Worm (Caenorhabditis elegans) whole organism, L3 larva: ENCODE measurements around the gene sra-34.

ENCODE experiments used
- R02D3.7 ChIP-seq: fragments of 150-350 bp; optimal IDR thresholded peaks from 2 replicates; lab custom pipeline; 2014; ENCODE audit warnings: missing biosample characterization, missing genetic modification characterization
- jun-1 ChIP-seq: fragments of 150-350 bp; optimal IDR thresholded peaks from 2 replicates; lab custom pipeline; 2014; ENCODE audit warnings: missing biosample characterization, missing genetic modification reagents, missing genetic modification characterization
- nhr-12 ChIP-seq: fragments of 150-350 bp; optimal IDR thresholded peaks from 2 replicates; lab custom pipeline; 2014; ENCODE audit warnings: missing biosample characterization, missing genetic modification characterization
- nhr-23 ChIP-seq: fragments of 150-350 bp; optimal IDR thresholded peaks from 2 replicates; lab custom pipeline; 2014; ENCODE audit warnings: missing biosample characterization, missing genetic modification reagents, missing genetic modification characterization
- skn-1 ChIP-seq: fragments of 150-350 bp; optimal IDR thresholded peaks from 2 replicates; lab custom pipeline; 2014; ENCODE audit warnings: missing biosample characterization, missing genetic modification characterization
- snpc-4 ChIP-seq: fragments of 150-350 bp; optimal IDR thresholded peaks from 2 replicates; lab custom pipeline; 2014; ENCODE audit warnings: missing biosample characterization, missing genetic modification characterization
- unc-62 ChIP-seq: fragments of 150-350 bp; sonication (generic microtip); optimal IDR thresholded peaks from 4 replicates; lab custom pipeline; 2014; ENCODE audit warnings: missing biosample characterization, missing genetic modification reagents, missing genetic modification characterization

- TF ChIP-seq R02D3.7, result no peak
- no peak for TF ChIP-seq nhr-23 (tag; lab: Kevin White, UChicago)
- no peak for TF ChIP-seq skn-1 (tag; lab: Kevin White, UChicago)
- TF ChIP-seq unc-62, result no peak
- no peak for TF ChIP-seq nhr-12 (tag; lab: Kevin White, UChicago)
- no peak for TF ChIP-seq jun-1
- TF ChIP-seq snpc-4 (tag; lab: Kevin White, UChicago), result no peak
Observed at ce11 chrII:4525185-4525584, 18.3 kb downstream of the sra-34 start.
